Worm (Caenorhabditis elegans) whole organism, early embryonic: Measurements from ENCODE around the gene vang-1.

Experiments
- F13C5.2 ChIP-seq: sonication (generic microtip); optimal IDR thresholded peaks from 2 replicates; lab custom pipeline; 2017; ENCODE audit warnings: mild to moderate bottlenecking, missing genetic modification characterization, inconsistent platforms, missing compliant biosample characterization
- aly-1 ChIP-seq: sonication (generic microtip); optimal IDR thresholded peaks from 2 replicates; lab custom pipeline; 2016; ENCODE audit warnings: missing genetic modification characterization, missing compliant biosample characterization
- ama-1 ChIP-seq: fragments of 150-350 bp; optimal IDR thresholded peaks from 2 replicates; lab custom pipeline; 2014

DNA sequence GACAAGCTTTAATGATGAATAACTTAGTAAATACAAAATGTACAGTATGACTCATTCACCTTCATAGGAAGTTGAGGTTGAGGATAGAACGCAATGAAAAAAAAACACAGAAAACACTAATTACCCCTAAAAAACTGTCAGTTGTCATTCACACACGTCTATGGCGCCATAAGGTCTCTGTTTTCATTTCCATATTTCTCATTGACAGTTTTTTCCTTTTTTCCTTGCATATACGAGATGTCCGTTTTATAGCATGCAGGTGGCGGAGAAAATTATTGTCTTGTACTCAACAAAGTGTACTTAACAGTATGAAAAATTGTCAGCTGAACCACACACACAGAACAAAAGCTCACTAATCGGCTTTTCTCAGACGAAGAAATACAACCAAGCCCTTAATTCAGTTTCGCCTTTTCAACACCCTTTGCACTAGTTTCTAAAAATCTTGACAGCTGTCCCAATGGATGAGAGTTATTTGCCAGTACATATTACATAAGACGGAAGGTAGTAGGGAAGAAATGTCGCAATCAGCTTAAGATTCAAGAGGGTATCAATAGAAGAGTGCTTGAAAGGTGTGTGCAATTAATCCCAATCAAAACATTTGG, 37.0 kb downstream of the vang-1 start:
- TF ChIP-seq F13C5.2 (tag; lab: Kevin White, UChicago) (no peak), ama-1 (no peak), aly-1 (tag; lab: Kevin White, UChicago) (no peak)
